Fruit fly (Drosophila melanogaster) whole organism, wandering third instar larva: ENCODE measurements around the gene Smg5.

Experiments
- CG32264 ChIP-seq: fragments of 200-800 bp; sonication (Bioruptor generic); optimal IDR thresholded peaks from 2 replicates; lab custom pipeline; 2016; ENCODE audit warnings: missing biosample characterization, missing genetic modification characterization
- Dif ChIP-seq: fragments of 200-275, 200-300 bp; sonication (Bioruptor generic); optimal IDR thresholded peaks from 2 replicates; lab custom pipeline; 2018; ENCODE audit warnings: missing biosample characterization, missing genetic modification characterization; ENCODE audit not compliant: partially characterized antibody
- GATAd ChIP-seq: sonication (Bioruptor generic); optimal IDR thresholded peaks from 2 replicates; lab custom pipeline; 2016; ENCODE audit warnings: missing biosample characterization, missing genetic modification characterization
- Hr78 ChIP-seq: fragments of >200 bp; optimal IDR thresholded peaks from 2 replicates; lab custom pipeline; 2017; ENCODE audit warnings: missing biosample characterization, missing genetic modification characterization
- Rel ChIP-seq, 2 experiments: fragments of 200-800 bp; sonication (Bioruptor generic) in 1 of 2; optimal IDR thresholded peaks; 2 replicates in 1 of 2; 3 replicates in 1 of 2; lab custom pipeline; 2016 to 2019; ENCODE audit warnings: mild to moderate bottlenecking in 2 of 2, missing biosample characterization in 2 of 2, missing genetic modification characterization in 2 of 2, moderate library complexity in 1 of 2
- br ChIP-seq: fragments of 200-800 bp; sonication (Bioruptor generic); optimal IDR thresholded peaks from 2 replicates; lab custom pipeline; 2016; ENCODE audit warnings: missing biosample characterization, missing genetic modification characterization
- brk ChIP-seq: fragments of 200-800 bp; sonication (Bioruptor generic); optimal IDR thresholded peaks from 2 replicates; lab custom pipeline; 2016; ENCODE audit warnings: missing biosample characterization, mild to moderate bottlenecking, missing genetic modification characterization
- dl ChIP-seq, 2 experiments: fragments of 175-275, 200-275 bp in 1 of 2; fragments of 200-275 bp in 1 of 2; sonication (Bioruptor generic); optimal IDR thresholded peaks; lab custom pipeline; 2018; ENCODE audit warnings: mild to moderate bottlenecking in 2 of 2, missing biosample characterization in 2 of 2, missing genetic modification characterization in 2 of 2, moderate library complexity in 2 of 2; ENCODE audit not compliant: partially characterized antibody in 2 of 2, insufficient read depth in 1 of 2
- foxo ChIP-seq, 2 experiments: fragments of 200-800 bp; sonication (Bioruptor generic); optimal IDR thresholded peaks; 2 replicates in 1 of 2; 3 replicates in 1 of 2; lab custom pipeline; 2016 to 2017; ENCODE audit warnings: missing biosample characterization in 2 of 2, missing genetic modification characterization in 2 of 2
- fru ChIP-seq: fragments of 200-800 bp; sonication (Bioruptor generic); optimal IDR thresholded peaks from 3 replicates; lab custom pipeline; 2016; ENCODE audit warnings: missing biosample characterization, mild to moderate bottlenecking, missing genetic modification characterization
- jim ChIP-seq: fragments of 175-275, 200-325 bp; sonication (Bioruptor generic); optimal IDR thresholded peaks from 2 replicates; lab custom pipeline; 2016; ENCODE audit warnings: missing biosample characterization, mild to moderate bottlenecking, missing genetic modification characterization
- lola ChIP-seq: fragments of >200 bp; optimal IDR thresholded peaks from 2 replicates; lab custom pipeline; 2017; ENCODE audit warnings: missing biosample characterization, missing genetic modification characterization

DNA sequence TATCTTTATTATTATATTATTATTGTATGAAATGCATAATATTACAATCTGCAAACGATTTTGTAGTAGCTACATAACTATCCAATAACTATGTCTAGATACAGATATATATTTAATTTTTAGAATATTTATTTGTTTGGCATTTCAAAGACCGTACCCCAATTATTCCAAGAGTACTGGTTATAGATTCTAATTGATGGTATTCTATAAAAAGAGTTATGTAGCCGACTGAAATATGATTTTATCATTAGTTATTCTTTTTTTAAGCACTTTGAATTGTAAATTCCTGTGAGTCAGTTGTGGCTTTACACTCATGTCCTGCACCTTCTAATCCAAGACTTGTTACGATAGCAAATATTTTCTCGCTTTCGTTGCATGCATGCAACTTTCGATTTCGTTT, 21.2 kb upstream of the Smg5 start:
- no peak for TF ChIP-seq Rel (GFP tag; optimal IDR thresholded peaks at IDR 0.05; lab: Kevin White, UChicago)
- no peak for TF ChIP-seq Rel (tag; optimal IDR thresholded peaks at IDR 0.05; lab: Kevin White, UChicago)
- no peak for TF ChIP-seq fru (GFP tag; lab: Kevin White, UChicago)
- TF ChIP-seq GATAd (GFP tag; lab: Kevin White, UChicago), result no peak
- no peak for TF ChIP-seq Dif (GFP tag; lab: Kevin White, UChicago)
- no peak for TF ChIP-seq CG32264 (GFP tag; lab: Kevin White, UChicago)
- no peak for TF ChIP-seq lola
- TF ChIP-seq foxo (GFP tag; optimal IDR thresholded peaks at IDR 0.05; lab: Kevin White, UChicago), result no peak
- no peak for TF ChIP-seq Hr78 (GFP tag; lab: Kevin White, UChicago)
- no peak for TF ChIP-seq dl (GFP tag; optimal IDR thresholded peaks at IDR 0.05; lab: Kevin White, UChicago; ENCODE audit: insufficient read depth in 1 of 2, partially characterized antibody in 2 of 2)
- TF ChIP-seq brk (GFP tag; lab: Kevin White, UChicago), result no peak
- TF ChIP-seq br (GFP tag; lab: Kevin White, UChicago), result no peak
- TF ChIP-seq jim, result no peak
